Fruit fly (Drosophila melanogaster) whole organism, wandering third instar larva: Measurements from ENCODE around the gene CG34159.

ENCODE experiments used
- Hnf4 ChIP-seq: fragments of 200-800 bp; sonication (Bioruptor generic); optimal IDR thresholded peaks from 2 replicates; lab custom pipeline; 2016; ENCODE audit warnings: missing biosample characterization, mild to moderate bottlenecking, missing genetic modification characterization
- ey ChIP-seq: fragments of 200-800 bp; sonication (Bioruptor generic); optimal IDR thresholded peaks from 2 replicates; lab custom pipeline; 2016; ENCODE audit warnings: missing biosample characterization, missing genetic modification characterization
- jim ChIP-seq: fragments of 175-275, 200-325 bp; sonication (Bioruptor generic); optimal IDR thresholded peaks from 2 replicates; lab custom pipeline; 2016; ENCODE audit warnings: missing biosample characterization, mild to moderate bottlenecking, missing genetic modification characterization

- TF ChIP-seq Hnf4 (GFP tag; lab: Kevin White, UChicago) = no peak
- TF ChIP-seq jim (GFP tag; lab: Kevin White, UChicago) = no peak
- TF ChIP-seq ey = no peak
Observed at dm6 chr2L:10221387-10221705, 17.2 kb upstream of the CG34159 start.
